Fruit fly (Drosophila melanogaster) whole organism, prepupa: ENCODE data around the gene CheB38c.

Experiments
- Blimp-1 ChIP-seq: fragments of 200-800 bp; sonication (Bioruptor generic); optimal IDR thresholded peaks from 3 replicates; lab custom pipeline; 2017; ENCODE audit warnings: missing biosample characterization, missing genetic modification characterization, mild to moderate bottlenecking, moderate library complexity, missing genetic modification reagents
- CG10631 ChIP-seq: fragments of 200-800 bp; sonication (Bioruptor generic); optimal IDR thresholded peaks from 2 replicates; lab custom pipeline; 2016; ENCODE audit warnings: missing biosample characterization, missing genetic modification characterization
- CG10669 ChIP-seq: fragments of 200-800 bp; sonication (Bioruptor generic); optimal IDR thresholded peaks from 3 replicates; lab custom pipeline; 2018; ENCODE audit warnings: missing biosample characterization, mild to moderate bottlenecking, missing genetic modification characterization, moderate library complexity
- CG11294 ChIP-seq: fragments of 200-800 bp; sonication (Bioruptor generic); IDR thresholded peaks from 2 replicates; pipeline ENCODE4 v1.3.6; 2022; ENCODE audit warnings: missing biosample characterization, missing genetic modification characterization
- CG11762 ChIP-seq: fragments of 200-800 bp; sonication (Bioruptor generic); optimal IDR thresholded peaks from 3 replicates; lab custom pipeline; 2016; ENCODE audit warnings: missing biosample characterization, missing genetic modification characterization; ENCODE audit not compliant: insufficient read depth
- CG11902 ChIP-seq: fragments of 200-800 bp; sonication (Bioruptor generic); optimal IDR thresholded peaks from 3 replicates; lab custom pipeline; 2016; ENCODE audit warnings: missing biosample characterization, missing genetic modification characterization
- CG1621 ChIP-seq: fragments of 200-800 bp; sonication (Bioruptor generic); optimal IDR thresholded peaks from 3 replicates; lab custom pipeline; 2018; ENCODE audit warnings: missing biosample characterization, mild to moderate bottlenecking, missing genetic modification characterization
- CG16779 ChIP-seq: fragments of 200-800 bp; sonication (Bioruptor generic); optimal IDR thresholded peaks from 3 replicates; lab custom pipeline; 2017; ENCODE audit warnings: missing biosample characterization, mild to moderate bottlenecking, missing genetic modification characterization
- CG31627 ChIP-seq: fragments of 200-800 bp; sonication (Bioruptor generic); optimal IDR thresholded peaks from 3 replicates; lab custom pipeline; 2016; ENCODE audit warnings: missing biosample characterization, missing genetic modification characterization
- CG32006 ChIP-seq: fragments of 200-800 bp; sonication (Bioruptor generic); optimal IDR thresholded peaks from 3 replicates; lab custom pipeline; 2017; ENCODE audit warnings: missing biosample characterization, mild to moderate bottlenecking, missing genetic modification characterization
- CG34406 ChIP-seq: fragments of 200-800 bp; sonication (Bioruptor generic); optimal IDR thresholded peaks from 3 replicates; lab custom pipeline; 2016; ENCODE audit warnings: missing biosample characterization, missing genetic modification characterization
- CG3919 ChIP-seq: fragments of 200-800 bp; sonication (Bioruptor generic); optimal IDR thresholded peaks from 3 replicates; lab custom pipeline; 2016; ENCODE audit warnings: missing biosample characterization, missing genetic modification characterization
- CG4318 ChIP-seq: fragments of 200-800 bp; sonication (Bioruptor generic); optimal IDR thresholded peaks from 3 replicates; lab custom pipeline; 2017; ENCODE audit warnings: missing biosample characterization, mild to moderate bottlenecking, missing genetic modification characterization
- CG6163 ChIP-seq: fragments of 200-800 bp; sonication (Bioruptor generic); IDR thresholded peaks from 3 replicates; pipeline ENCODE4 v1.3.6; 2022; ENCODE audit warnings: missing biosample characterization, missing genetic modification characterization
- CG6276 ChIP-seq: fragments of 200-800 bp; sonication (Bioruptor generic); optimal IDR thresholded peaks from 2 replicates; lab custom pipeline; 2017; ENCODE audit warnings: missing biosample characterization, mild to moderate bottlenecking, missing genetic modification characterization
- CG6792 ChIP-seq: fragments of 200-800 bp; sonication (Bioruptor generic); optimal IDR thresholded peaks from 3 replicates; lab custom pipeline; 2016; ENCODE audit warnings: missing biosample characterization, missing genetic modification characterization
- CG6808 ChIP-seq: fragments of 200-800 bp; sonication (Bioruptor generic); optimal IDR thresholded peaks from 3 replicates; lab custom pipeline; 2017; ENCODE audit warnings: missing biosample characterization, missing genetic modification characterization, mild to moderate bottlenecking, moderate library complexity, missing genetic modification reagents
- CG6854 ChIP-seq: fragments of 200-800 bp; sonication (Bioruptor generic); optimal IDR thresholded peaks from 2 replicates; lab custom pipeline; 2017; ENCODE audit warnings: missing biosample characterization, mild to moderate bottlenecking, missing genetic modification characterization
- CG7368 ChIP-seq: fragments of 200-800 bp; sonication (Bioruptor generic); optimal IDR thresholded peaks from 3 replicates; lab custom pipeline; 2016; ENCODE audit warnings: missing biosample characterization, missing genetic modification characterization
- CG8119 ChIP-seq: fragments of 200-800 bp; sonication (Bioruptor generic); IDR thresholded peaks from 3 replicates; pipeline ENCODE4 v1.3.6; 2022; ENCODE audit warnings: missing biosample characterization, missing genetic modification characterization
- CG8319 ChIP-seq: fragments of 200-800 bp; sonication (Bioruptor generic); optimal IDR thresholded peaks from 3 replicates; lab custom pipeline; 2016; ENCODE audit warnings: missing biosample characterization, missing genetic modification characterization
- Eip75B ChIP-seq: fragments of 200-800 bp; sonication (Bioruptor generic); optimal IDR thresholded peaks from 3 replicates; lab custom pipeline; 2016; ENCODE audit warnings: missing biosample characterization, missing genetic modification characterization
- Eip78C ChIP-seq: fragments of 200-800 bp; sonication (Bioruptor generic); peaks from one replicate; lab custom pipeline; 2016; ENCODE audit warnings: missing biosample characterization, missing genetic modification characterization
- Eip93F ChIP-seq: fragments of 200-800 bp; sonication (Bioruptor generic); optimal IDR thresholded peaks from 2 replicates; lab custom pipeline; 2016; ENCODE audit warnings: missing biosample characterization, mild to moderate bottlenecking, missing genetic modification characterization
- Ets21C ChIP-seq: fragments of 200-800 bp; sonication (Bioruptor generic); optimal IDR thresholded peaks from 3 replicates; lab custom pipeline; 2016; ENCODE audit warnings: missing biosample characterization, missing genetic modification characterization
- Gug ChIP-seq: fragments of 200-800 bp; sonication (Bioruptor generic); IDR thresholded peaks from 2 replicates; pipeline ENCODE4 v1.3.6; 2022; ENCODE audit warnings: missing biosample characterization, missing genetic modification characterization
- Hr39 ChIP-seq: fragments of 200-800 bp; sonication (Bioruptor generic); optimal IDR thresholded peaks from 2 replicates; lab custom pipeline; 2016; ENCODE audit warnings: missing biosample characterization, missing genetic modification characterization
- Hr4 ChIP-seq: fragments of 200-800 bp; sonication (Bioruptor generic); optimal IDR thresholded peaks from 3 replicates; lab custom pipeline; 2016; ENCODE audit warnings: missing biosample characterization, missing genetic modification characterization
- Lpt ChIP-seq: fragments of 200-800 bp; sonication (Bioruptor generic); optimal IDR thresholded peaks from 3 replicates; lab custom pipeline; 2016; ENCODE audit warnings: missing biosample characterization, missing genetic modification characterization
- Met ChIP-seq: fragments of 200-800 bp; sonication (Bioruptor generic); optimal IDR thresholded peaks from 3 replicates; lab custom pipeline; 2016; ENCODE audit warnings: missing biosample characterization, missing genetic modification characterization
- OdsH ChIP-seq: fragments of 200-800 bp; sonication (Bioruptor generic); optimal IDR thresholded peaks from 3 replicates; lab custom pipeline; 2016; ENCODE audit warnings: missing biosample characterization, missing genetic modification characterization
- Sox102F ChIP-seq: fragments of 200-800 bp; sonication (Bioruptor generic); optimal IDR thresholded peaks from 2 replicates; lab custom pipeline; 2016; ENCODE audit warnings: missing biosample characterization, mild to moderate bottlenecking, missing genetic modification characterization
- Sox14 ChIP-seq: fragments of 200-800 bp; sonication (Bioruptor generic); optimal IDR thresholded peaks from 3 replicates; lab custom pipeline; 2016; ENCODE audit warnings: missing biosample characterization, missing genetic modification characterization
- Sox15 ChIP-seq: fragments of 200-800 bp; sonication (Bioruptor generic); optimal IDR thresholded peaks from 3 replicates; lab custom pipeline; 2016; ENCODE audit warnings: missing biosample characterization, missing genetic modification characterization
- achi ChIP-seq: fragments of 200-800 bp; sonication (Bioruptor generic); optimal IDR thresholded peaks from 3 replicates; lab custom pipeline; 2016; ENCODE audit warnings: missing biosample characterization, missing genetic modification characterization
- acj6 ChIP-seq: fragments of 200-800 bp; sonication (Bioruptor generic); optimal IDR thresholded peaks from 3 replicates; lab custom pipeline; 2016; ENCODE audit warnings: missing biosample characterization, missing genetic modification characterization
- cyc ChIP-seq: fragments of 200-800 bp; sonication (Bioruptor generic); optimal IDR thresholded peaks from 3 replicates; lab custom pipeline; 2016; ENCODE audit warnings: missing biosample characterization, missing genetic modification characterization
- dac ChIP-seq: fragments of 200-800 bp; sonication (Bioruptor generic); optimal IDR thresholded peaks from 2 replicates; lab custom pipeline; 2017; ENCODE audit warnings: missing biosample characterization, mild to moderate bottlenecking, missing genetic modification characterization
- dsx ChIP-seq: fragments of 200-800 bp; optimal IDR thresholded peaks from 3 replicates; lab custom pipeline; 2019; ENCODE audit warnings: missing biosample characterization, mild to moderate bottlenecking, missing genetic modification characterization, moderate library complexity; ENCODE audit not compliant: poor library complexity, severe bottlenecking
- eg ChIP-seq: fragments of 200-800 bp; sonication (Bioruptor generic); IDR thresholded peaks from 3 replicates; pipeline ENCODE4 v1.3.6; 2022; ENCODE audit warnings: missing biosample characterization, missing genetic modification characterization
- esn ChIP-seq: fragments of 200-800 bp; sonication (Bioruptor generic); optimal IDR thresholded peaks from 2 replicates; lab custom pipeline; 2016; ENCODE audit warnings: missing biosample characterization, mild to moderate bottlenecking, missing genetic modification characterization, moderate library complexity
- fd59A ChIP-seq: fragments of 200-800 bp; sonication (Bioruptor generic); optimal IDR thresholded peaks from 2 replicates; lab custom pipeline; 2017; ENCODE audit warnings: missing biosample characterization, mild to moderate bottlenecking, missing genetic modification characterization, missing genetic modification reagents
- fd85E ChIP-seq: fragments of 200-800 bp; sonication (Bioruptor generic); optimal IDR thresholded peaks from 3 replicates; lab custom pipeline; 2016; ENCODE audit warnings: missing biosample characterization, missing genetic modification characterization
- fkh ChIP-seq: fragments of 200-800 bp; sonication (Bioruptor generic); optimal IDR thresholded peaks from 3 replicates; lab custom pipeline; 2017; ENCODE audit warnings: missing biosample characterization, mild to moderate bottlenecking, missing genetic modification characterization, moderate library complexity
- lz ChIP-seq: fragments of 200-800 bp; sonication (Bioruptor generic); optimal IDR thresholded peaks from 3 replicates; lab custom pipeline; 2016; ENCODE audit warnings: missing biosample characterization, missing genetic modification characterization
- pdm3 ChIP-seq: fragments of 200-800 bp; sonication (Bioruptor generic); optimal IDR thresholded peaks from 3 replicates; lab custom pipeline; 2016; ENCODE audit warnings: missing biosample characterization, missing genetic modification characterization
- salr ChIP-seq, 2 experiments: fragments of 200-800 bp; sonication (Bioruptor generic); optimal IDR thresholded peaks; 3 replicates each; lab custom pipeline; 2016 to 2018; ENCODE audit warnings: missing biosample characterization in 2 of 2, missing genetic modification characterization in 2 of 2, mild to moderate bottlenecking in 1 of 2
- spab ChIP-seq: fragments of 200-800 bp; sonication (Bioruptor generic); optimal IDR thresholded peaks from 2 replicates; lab custom pipeline; 2017; ENCODE audit warnings: missing biosample characterization, mild to moderate bottlenecking, missing genetic modification characterization, missing genetic modification reagents
- svp ChIP-seq: fragments of 200-800 bp; sonication (Bioruptor generic); peaks from one replicate; lab custom pipeline; 2016; ENCODE audit warnings: missing biosample characterization, missing genetic modification characterization
- topi ChIP-seq: fragments of 200-800 bp; sonication (Bioruptor generic); optimal IDR thresholded peaks from 3 replicates; lab custom pipeline; 2016; ENCODE audit warnings: missing biosample characterization, missing genetic modification characterization
- vri ChIP-seq: fragments of 200-800 bp; sonication (Bioruptor generic); optimal IDR thresholded peaks from 3 replicates; lab custom pipeline; 2016; ENCODE audit warnings: missing biosample characterization, mild to moderate bottlenecking, missing genetic modification characterization

The CheB38c gene

DNA sequence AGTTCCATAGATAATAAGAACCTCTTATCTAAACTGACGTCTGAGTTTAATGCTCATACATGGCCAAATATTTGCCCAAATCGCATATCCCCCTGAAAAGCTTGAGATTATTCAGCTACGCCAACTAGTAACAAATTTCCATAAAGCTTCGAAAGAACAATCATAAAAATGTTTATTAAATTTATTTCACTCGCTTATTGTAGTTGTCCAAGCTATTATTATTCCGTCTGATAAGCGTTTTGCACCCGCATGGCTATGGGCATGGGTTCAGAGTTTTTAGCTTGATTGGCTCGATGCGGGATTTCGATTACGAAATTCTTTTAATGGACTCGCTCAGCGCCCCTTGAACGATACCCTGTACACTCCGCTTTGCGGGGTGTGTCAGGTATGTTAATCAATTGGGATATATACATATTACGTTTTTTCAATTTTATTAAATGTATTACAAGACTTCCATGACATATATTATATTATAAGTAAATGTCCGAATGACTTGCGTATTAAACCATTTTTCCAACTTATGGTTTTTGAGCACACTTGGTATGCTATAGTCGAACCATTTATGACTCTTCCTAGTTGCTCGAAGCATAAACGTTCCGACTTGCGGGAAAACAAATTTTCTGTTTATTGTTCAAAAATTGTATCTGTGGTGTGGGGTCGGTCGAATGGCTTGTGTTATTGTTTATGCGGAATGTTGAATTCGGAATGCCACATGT lies 14.9 kb downstream of the CheB38c start:
- TF ChIP-seq CG11762 (peak; percentile 4), fd59A (GFP tag; lab: Kevin White, UChicago) (peak; percentile 16), CG11294 (GFP tag; lab: Robert Waterston, UW) (0 out of 2 replicates have a peak, but pooled peaks have one; percentile 38), fkh (GFP tag; lab: Kevin White, UChicago) (peak; percentile 60), Gug (GFP tag; lab: Robert Waterston, UW) (peak; percentile 63), vri (peak; percentile 82), Eip93F (peak; percentile 52), spab (GFP tag; lab: Kevin White, UChicago) (peak; percentile 26), dsx (GFP tag; lab: Kevin White, UChicago) (peak; percentile 51), topi (peak; percentile 64), CG6163 (GFP tag; lab: Robert Waterston, UW) (peak; percentile 76), CG3919 (peak; percentile 73), Hr4 (peak; percentile 72), CG31627 (peak; percentile 62), Hr39 (peak; percentile 55), dac (GFP tag; lab: Kevin White, UChicago) (peak; percentile 40), CG6276 (GFP tag; lab: Kevin White, UChicago) (peak; percentile 65), acj6 (GFP tag; lab: Kevin White, UChicago) (peak; percentile 78), pdm3 (peak; percentile 68), achi (peak; percentile 71), CG6808 (peak; percentile 34), Blimp-1 (GFP tag; lab: Kevin White, UChicago) (peak; percentile 34), salr (GFP tag; optimal IDR thresholded peaks at IDR 0.05; lab: Kevin White, UChicago) (peak; percentile 11 to 38), CG10669 (peak; percentile 62), Lpt (GFP tag; lab: Kevin White, UChicago) (peak; percentile 49), Eip75B (GFP tag; lab: Kevin White, UChicago) (peak; percentile 63), CG16779 (tag; lab: Kevin White, UChicago) (peak; percentile 49), CG1621 (tag; lab: Kevin White, UChicago) (peak; percentile 31), CG34406 (GFP tag; lab: Kevin White, UChicago) (peak; percentile 68), CG6792 (GFP tag; lab: Kevin White, UChicago) (peak; percentile 67), eg (GFP tag; lab: Robert Waterston, UW) (peak; percentile 80), CG7368 (GFP tag; lab: Kevin White, UChicago) (no peak), CG32006 (peak; percentile 78), Sox102F (GFP tag; lab: Kevin White, UChicago) (peak; percentile 78), Eip78C (GFP tag; lab: Kevin White, UChicago) (peak; percentile 88), esn (GFP tag; lab: Kevin White, UChicago) (peak; percentile 81), fd85E (GFP tag; lab: Kevin White, UChicago) (no peak), Sox14 (GFP tag; lab: Kevin White, UChicago) (peak; percentile 65), CG6854 (GFP tag; lab: Kevin White, UChicago) (no peak), Ets21C (peak; percentile 15), lz (peak; percentile 68), CG10631 (GFP tag; lab: Kevin White, UChicago) (peak; percentile 69), CG4318 (GFP tag; lab: Kevin White, UChicago) (peak; percentile 38), Sox15 (GFP tag; lab: Kevin White, UChicago) (peak; percentile 58), OdsH (GFP tag; lab: Kevin White, UChicago) (peak; percentile 73), CG11902 (peak; percentile 60), cyc (GFP tag; lab: Kevin White, UChicago) (peak; percentile 62), svp (peak; percentile 91), CG8319 (peak; percentile 63), Met (GFP tag; lab: Kevin White, UChicago) (peak; percentile 72), CG8119 (GFP tag; lab: Robert Waterston, UW) (peak; percentile 76)
